Fruit fly (Drosophila melanogaster) whole organism, embryonic: ENCODE measurements around the gene GAPcenA.
A peak's percentile ranks its signal among the peaks of the same experiment; 100 is the strongest.

Experiments used
- Aef1 ChIP-seq: fragments of 200-800 bp; sonication (Bioruptor generic); IDR thresholded peaks from 3 replicates; pipeline ENCODE4 v1.3.6; 2022; ENCODE audit warnings: missing biosample characterization, missing genetic modification characterization
- B-H1 ChIP-seq: fragments of 200-800 bp; sonication (Bioruptor generic); IDR thresholded peaks from 3 replicates; pipeline ENCODE4 v1.3.6; 2022; ENCODE audit warnings: missing biosample characterization, missing genetic modification characterization
- Blimp-1 ChIP-seq: fragments of 200-800 bp; sonication (Bioruptor generic); optimal IDR thresholded peaks from 3 replicates; lab custom pipeline; 2018; ENCODE audit warnings: missing biosample characterization, missing genetic modification characterization, mild to moderate bottlenecking, moderate library complexity, missing genetic modification reagents
- CG11695 ChIP-seq: fragments of 200-800 bp; sonication (Bioruptor generic); IDR thresholded peaks from 3 replicates; pipeline ENCODE4 v1.3.6; 2022; ENCODE audit warnings: missing biosample characterization, missing genetic modification characterization
- CG15011 ChIP-seq: fragments of 200-800 bp; sonication (Bioruptor generic); optimal IDR thresholded peaks from 3 replicates; lab custom pipeline; 2018; ENCODE audit warnings: missing biosample characterization, mild to moderate bottlenecking, missing genetic modification characterization
- CG18476 ChIP-seq: fragments of 200-800 bp; sonication (Bioruptor generic); optimal IDR thresholded peaks from 2 replicates; lab custom pipeline; 2016; ENCODE audit warnings: missing biosample characterization, mild to moderate bottlenecking, missing genetic modification characterization
- CG18764 ChIP-seq: fragments of 200-800 bp; sonication (Bioruptor generic); optimal IDR thresholded peaks from 3 replicates; lab custom pipeline; 2016; ENCODE audit warnings: missing biosample characterization, missing genetic modification characterization
- CG31441 ChIP-seq: fragments of 200-800 bp; sonication (Bioruptor generic); IDR thresholded peaks from 2 replicates; pipeline ENCODE4 v1.3.6; 2022; ENCODE audit warnings: missing biosample characterization, missing genetic modification characterization
- CG3163 ChIP-seq: fragments of 200-800 bp; sonication (Bioruptor generic); optimal IDR thresholded peaks from 3 replicates; lab custom pipeline; 2016; ENCODE audit warnings: missing biosample characterization, missing genetic modification characterization
- CG4282 ChIP-seq: fragments of 200-800 bp; sonication (Bioruptor generic); optimal IDR thresholded peaks from 2 replicates; lab custom pipeline; 2016; ENCODE audit warnings: missing biosample characterization, missing genetic modification characterization
- CG4424 ChIP-seq: fragments of 200-800 bp; sonication (Bioruptor generic); optimal IDR thresholded peaks from 3 replicates; lab custom pipeline; 2016; ENCODE audit warnings: missing biosample characterization, missing genetic modification characterization
- CG4617 ChIP-seq: fragments of 200-800 bp; sonication (Bioruptor generic); optimal IDR thresholded peaks from 3 replicates; lab custom pipeline; 2016; ENCODE audit warnings: missing biosample characterization, missing genetic modification characterization, borderline replicate concordance
- Chrac-16 ChIP-seq: fragments of 200-800 bp; sonication (Bioruptor generic); optimal IDR thresholded peaks from 3 replicates; lab custom pipeline; 2016; ENCODE audit warnings: missing biosample characterization, missing genetic modification characterization
- D19A ChIP-seq: fragments of 200-800 bp; optimal IDR thresholded peaks from 3 replicates; lab custom pipeline; 2019; ENCODE audit warnings: missing biosample characterization, mild to moderate bottlenecking, missing genetic modification characterization, moderate library complexity
- Doc2 ChIP-seq: fragments of 200-800 bp; sonication (Bioruptor generic); IDR thresholded peaks from 2 replicates; pipeline ENCODE4 v1.3.6; 2022; ENCODE audit warnings: missing biosample characterization, missing genetic modification characterization
- HLHmδ ChIP-seq: fragments of 200-800 bp; sonication (Bioruptor generic); optimal IDR thresholded peaks from 2 replicates; lab custom pipeline; 2018; ENCODE audit warnings: missing biosample characterization, mild to moderate bottlenecking, missing genetic modification characterization, moderate library complexity
- NC2β ChIP-seq: fragments of 200-800 bp; sonication (Bioruptor generic); optimal IDR thresholded peaks from 2 replicates; lab custom pipeline; 2016; ENCODE audit warnings: missing biosample characterization, missing genetic modification characterization
- Oaz ChIP-seq: fragments of 200-800 bp; sonication (Bioruptor generic); IDR thresholded peaks from 2 replicates; pipeline ENCODE4 v1.3.6; 2022; ENCODE audit warnings: missing biosample characterization, missing genetic modification characterization
- Oli ChIP-seq: fragments of 200-800 bp; sonication (Bioruptor generic); optimal IDR thresholded peaks from 2 replicates; lab custom pipeline; 2018; ENCODE audit warnings: missing biosample characterization, mild to moderate bottlenecking, missing genetic modification characterization, moderate library complexity
- Ptx1 ChIP-seq: fragments of 200-800 bp; sonication (Bioruptor generic); IDR thresholded peaks from 2 replicates; pipeline ENCODE4 v1.3.6; 2022; ENCODE audit warnings: missing biosample characterization, missing genetic modification characterization
- Sox102F ChIP-seq: fragments of 200-800 bp; sonication (Bioruptor generic); optimal IDR thresholded peaks from 2 replicates; lab custom pipeline; 2018; ENCODE audit warnings: missing biosample characterization, mild to moderate bottlenecking, missing genetic modification characterization, moderate library complexity
- Xrp1 ChIP-seq: fragments of 200-800 bp; sonication (Bioruptor generic); IDR thresholded peaks from 2 replicates; pipeline ENCODE4 v1.3.6; 2022; ENCODE audit warnings: missing biosample characterization, missing genetic modification characterization
- ap ChIP-seq: fragments of 200-800 bp; sonication (Bioruptor generic); IDR thresholded peaks from 2 replicates; pipeline ENCODE4 v1.3.6; 2022; ENCODE audit warnings: missing biosample characterization, missing genetic modification characterization
- bsh ChIP-seq, 2 experiments: fragments of 200-800 bp; sonication (Bioruptor generic); optimal IDR thresholded peaks; 2 replicates each; lab custom pipeline; 2017 to 2018; ENCODE audit warnings: mild to moderate bottlenecking in 2 of 2, missing biosample characterization in 2 of 2, missing genetic modification characterization in 2 of 2, moderate library complexity in 1 of 2
- chinmo ChIP-seq: fragments of 200-800 bp; sonication (Bioruptor generic); IDR thresholded peaks from 4 replicates; pipeline ENCODE4 v1.3.6; 2022; ENCODE audit warnings: missing biosample characterization, missing genetic modification characterization; ENCODE audit not compliant: partially characterized antibody
- cwo ChIP-seq: fragments of 200-800 bp; sonication (Bioruptor generic); optimal IDR thresholded peaks from 3 replicates; lab custom pipeline; 2017; ENCODE audit warnings: missing biosample characterization, missing genetic modification characterization, mild to moderate bottlenecking, moderate library complexity, missing genetic modification reagents
- disco-r ChIP-seq: fragments of 200-800 bp; sonication (Bioruptor generic); optimal IDR thresholded peaks from 2 replicates; lab custom pipeline; 2016; ENCODE audit warnings: missing biosample characterization, missing genetic modification characterization
- dpn ChIP-seq, 2 experiments: fragments of 200-800 bp; sonication (Bioruptor generic); optimal IDR thresholded peaks; 3 replicates each; lab custom pipeline; 2016; ENCODE audit warnings: missing biosample characterization in 2 of 2, missing genetic modification characterization in 2 of 2
- fd3F ChIP-seq: fragments of 200-800 bp; sonication (Bioruptor generic); optimal IDR thresholded peaks from 2 replicates; lab custom pipeline; 2018; ENCODE audit warnings: missing biosample characterization, mild to moderate bottlenecking, missing genetic modification characterization, moderate library complexity
- gem ChIP-seq: fragments of 200-800 bp; sonication (Bioruptor generic); optimal IDR thresholded peaks from 2 replicates; lab custom pipeline; 2019; ENCODE audit warnings: missing biosample characterization, mild to moderate bottlenecking, missing genetic modification characterization, moderate library complexity
- her ChIP-seq: fragments of 200-800 bp; sonication (Bioruptor generic); optimal IDR thresholded peaks from 2 replicates; lab custom pipeline; 2016; ENCODE audit warnings: missing biosample characterization, missing genetic modification characterization
- jumu ChIP-seq: fragments of 200-800 bp; sonication (Bioruptor generic); optimal IDR thresholded peaks from 3 replicates; lab custom pipeline; 2016; ENCODE audit warnings: missing biosample characterization, missing genetic modification characterization
- kay ChIP-seq: fragments of 200-800 bp; sonication (Bioruptor generic); optimal IDR thresholded peaks from 2 replicates; lab custom pipeline; 2016; ENCODE audit warnings: missing biosample characterization, missing genetic modification characterization
- lbe ChIP-seq: fragments of 200-800 bp; sonication (Bioruptor generic); optimal IDR thresholded peaks from 2 replicates; lab custom pipeline; 2016; ENCODE audit warnings: missing biosample characterization, mild to moderate bottlenecking, missing genetic modification characterization
- nerfin-1 ChIP-seq: fragments of 200-800 bp; sonication (Bioruptor generic); optimal IDR thresholded peaks from 3 replicates; lab custom pipeline; 2019; ENCODE audit warnings: missing biosample characterization, mild to moderate bottlenecking, missing genetic modification characterization, moderate library complexity
- nmo ChIP-seq: fragments of 200-800 bp; sonication (Bioruptor generic); optimal IDR thresholded peaks from 2 replicates; lab custom pipeline; 2018; ENCODE audit warnings: missing biosample characterization, mild to moderate bottlenecking, missing genetic modification characterization, moderate library complexity
- pb ChIP-seq: fragments of 200-800 bp; sonication (Bioruptor generic); optimal IDR thresholded peaks from 3 replicates; lab custom pipeline; 2016; ENCODE audit warnings: missing biosample characterization, missing genetic modification characterization
- salm ChIP-seq: fragments of 200-800 bp; sonication (Bioruptor generic); optimal IDR thresholded peaks from 2 replicates; lab custom pipeline; 2018; ENCODE audit warnings: missing biosample characterization, mild to moderate bottlenecking, missing genetic modification characterization
- tin ChIP-seq: fragments of 200-800 bp; sonication (Bioruptor generic); optimal IDR thresholded peaks from 3 replicates; lab custom pipeline; 2016; ENCODE audit warnings: missing biosample characterization, missing genetic modification characterization
- tio ChIP-seq: fragments of 200-800 bp; sonication (Bioruptor generic); optimal IDR thresholded peaks from 2 replicates; lab custom pipeline; 2017; ENCODE audit warnings: missing biosample characterization, missing genetic modification characterization, inconsistent platforms
- toy ChIP-seq: fragments of 200-800 bp; sonication (Bioruptor generic); IDR thresholded peaks from 2 replicates; pipeline ENCODE4 v1.3.6; 2022; ENCODE audit warnings: missing biosample characterization, missing genetic modification characterization
- twi ChIP-seq: fragments of 200-800 bp; optimal IDR thresholded peaks from 2 replicates; lab custom pipeline; 2019; ENCODE audit warnings: missing biosample characterization, mild to moderate bottlenecking, missing genetic modification characterization, moderate library complexity

GAPcenA gene

dm6 chr3L:8385055-8385454 lies 38.7 kb downstream of the GAPcenA start (continued):
- TF ChIP-seq nmo (GFP tag; lab: Kevin White, UChicago) (peak; percentile 44), CG31441 (GFP tag; lab: Robert Waterston, UW) (peak; percentile 29; the same call in 1 of the 2 replicates), gem (peak; percentile 49), CG4617 (no peak), NC2β (GFP tag; lab: Kevin White, UChicago) (no peak), Chrac-16 (GFP tag; lab: Kevin White, UChicago) (no peak), bsh (GFP tag; optimal IDR thresholded peaks at IDR 0.05; lab: Kevin White, UChicago) (peak in 1 of 2 experiments; percentile 61), lbe (GFP tag; lab: Kevin White, UChicago) (no peak), cwo (no peak), CG4424 (GFP tag; lab: Kevin White, UChicago) (no peak), Oli (peak; percentile 25), tio (GFP tag; lab: Kevin White, UChicago) (peak; percentile 10), B-H1 (GFP tag; lab: Robert Waterston, UW) (no peak), Aef1 (no peak), Blimp-1 (GFP tag; lab: Kevin White, UChicago) (peak; percentile 63), disco-r (GFP tag; lab: Kevin White, UChicago) (no peak), HLHmδ (no peak), CG18764 (no peak), tin (GFP tag; lab: Kevin White, UChicago) (no peak)

DNA sequence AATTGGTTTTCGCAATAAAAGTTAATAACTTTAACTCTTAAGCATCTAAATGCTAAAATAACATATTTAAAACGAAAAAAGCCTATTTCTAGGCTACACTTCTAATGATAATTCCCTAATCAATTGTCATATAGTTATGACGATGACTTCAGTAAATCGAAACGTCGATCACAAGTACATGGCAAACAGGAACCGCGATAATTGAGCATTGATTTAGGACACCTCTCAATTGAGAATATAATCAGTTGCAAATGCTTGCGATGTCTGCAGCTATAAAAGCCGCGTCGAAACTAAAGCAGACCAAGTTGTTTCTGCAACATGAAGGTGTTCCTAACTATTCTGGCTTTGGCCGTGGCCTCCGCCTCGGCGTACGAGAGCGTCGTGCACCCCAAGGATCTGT lies 44.9 kb downstream of the GAPcenA start, which contains the start of gene Jon66Ci:
Gene Jon66Ci (plus strand): TSS at position 301 of the 400 bp plus-strand sequence.
- TF ChIP-seq CG15011 (GFP tag; lab: Kevin White, UChicago) = no peak
- TF ChIP-seq toy (GFP tag; lab: Robert Waterston, UW) = no peak
- no peak for TF ChIP-seq CG3163 (GFP tag; lab: Kevin White, UChicago)
- no peak for TF ChIP-seq dpn (GFP tag; optimal IDR thresholded peaks at IDR 0.05; lab: Kevin White, UChicago)
- TF ChIP-seq salm (tag; lab: Kevin White, UChicago) = no peak
- no peak for TF ChIP-seq Ptx1 (GFP tag; lab: Robert Waterston, UW)

- TF ChIP-seq CG4282 (GFP tag; lab: Kevin White, UChicago) (no peak), Sox102F (GFP tag; lab: Kevin White, UChicago) (no peak), Doc2 (GFP tag; lab: Robert Waterston, UW) (no peak), her (GFP tag; lab: Kevin White, UChicago) (no peak), Xrp1 (GFP tag; lab: Robert Waterston, UW) (no peak), D19A (tag; lab: Kevin White, UChicago) (no peak), CG11695 (GFP tag; lab: Robert Waterston, UW) (no peak), twi (no peak), CG18476 (GFP tag; lab: Kevin White, UChicago) (no peak), chinmo (GFP tag; lab: Robert Waterston, UW) (no peak), pb (GFP tag; lab: Kevin White, UChicago) (no peak), kay (no peak), Oaz (GFP tag; lab: Robert Waterston, UW) (no peak), jumu (no peak), CG15011 (GFP tag; lab: Kevin White, UChicago) (no peak), nerfin-1 (tag; lab: Kevin White, UChicago) (no peak), ap (GFP tag; lab: Robert Waterston, UW) (no peak), fd3F (no peak)
- TF ChIP-seq, all 482 proteins: peak for 0
Observed at dm6 chr3L:8393549-8393948, 47.2 kb downstream of the GAPcenA start, which contains the start of gene Jon66Cii. Gene Jon66Cii (minus strand): TSS chr3L:8393649.
